Fruit fly (Drosophila melanogaster) whole organism, pupa: Measurements from ENCODE around the gene Pmm2.

Experiments used
- CG10348 ChIP-seq: fragments of 200-800 bp; sonication (Bioruptor generic); IDR thresholded peaks from 2 replicates; pipeline ENCODE4 v1.3.6; 2022; ENCODE audit warnings: missing biosample characterization, missing genetic modification characterization
- CG12605 ChIP-seq: fragments of 200-800 bp; sonication (Bioruptor generic); IDR thresholded peaks from 2 replicates; pipeline ENCODE4 v1.3.6; 2022; ENCODE audit warnings: missing biosample characterization, missing genetic modification characterization
- CG13204 ChIP-seq: fragments of 200-800 bp; sonication (Bioruptor generic); optimal IDR thresholded peaks from 2 replicates; lab custom pipeline; 2018; ENCODE audit warnings: missing biosample characterization, mild to moderate bottlenecking, missing genetic modification characterization, moderate library complexity
- CG14655 ChIP-seq: fragments of 200-800 bp; sonication (Bioruptor generic); optimal IDR thresholded peaks from 3 replicates; lab custom pipeline; 2017; ENCODE audit warnings: mild to moderate bottlenecking, missing biosample characterization, missing genetic modification reagents, missing genetic modification characterization
- CG15710 ChIP-seq: fragments of 200-800 bp; sonication (Bioruptor generic); optimal IDR thresholded peaks from 2 replicates; lab custom pipeline; 2018; ENCODE audit warnings: missing biosample characterization, mild to moderate bottlenecking, missing genetic modification characterization, moderate library complexity
- CG17806 ChIP-seq: fragments of 200-800 bp; sonication (Bioruptor generic); optimal IDR thresholded peaks from 2 replicates; lab custom pipeline; 2018; ENCODE audit warnings: missing biosample characterization, mild to moderate bottlenecking, missing genetic modification characterization, moderate library complexity
- CG32121 ChIP-seq: fragments of 200-800 bp; sonication (Bioruptor generic); IDR thresholded peaks from 2 replicates; pipeline ENCODE4 v1.3.6; 2022; ENCODE audit warnings: missing biosample characterization, missing genetic modification characterization
- CG34367 ChIP-seq: fragments of 200-800 bp; sonication (Bioruptor generic); optimal IDR thresholded peaks from 2 replicates; lab custom pipeline; 2018; ENCODE audit warnings: missing biosample characterization, mild to moderate bottlenecking, missing genetic modification characterization
- CG4496 ChIP-seq: fragments of 200-800 bp; sonication (Bioruptor generic); IDR thresholded peaks from 3 replicates; pipeline ENCODE4 v1.3.6; 2022; ENCODE audit warnings: missing biosample characterization, missing genetic modification characterization
- CG8159 ChIP-seq: fragments of 200-800 bp; sonication (Bioruptor generic); optimal IDR thresholded peaks from 3 replicates; lab custom pipeline; 2018; ENCODE audit warnings: missing biosample characterization, mild to moderate bottlenecking, missing genetic modification characterization, moderate library complexity
- CG8301 ChIP-seq: fragments of 200-800 bp; sonication (Bioruptor generic); optimal IDR thresholded peaks from 2 replicates; lab custom pipeline; 2018; ENCODE audit warnings: missing biosample characterization, mild to moderate bottlenecking, missing genetic modification characterization
- CG9948 ChIP-seq: fragments of 200-800 bp; sonication (Bioruptor generic); optimal IDR thresholded peaks from 2 replicates; lab custom pipeline; 2018; ENCODE audit warnings: missing biosample characterization, mild to moderate bottlenecking, missing genetic modification characterization, moderate library complexity
- D1 ChIP-seq: fragments of 200-800 bp; sonication (Bioruptor generic); optimal IDR thresholded peaks from 2 replicates; lab custom pipeline; 2018; ENCODE audit warnings: missing biosample characterization, mild to moderate bottlenecking, missing genetic modification characterization, moderate library complexity
- EcR ChIP-seq: fragments of 200-800 bp; sonication (Bioruptor generic); optimal IDR thresholded peaks from 3 replicates; lab custom pipeline; 2019; ENCODE audit warnings: missing biosample characterization, missing genetic modification characterization, mild to moderate bottlenecking, moderate library complexity, missing genetic modification reagents
- Ets98B ChIP-seq: fragments of 200-800 bp; sonication (Bioruptor generic); IDR thresholded peaks from 2 replicates; pipeline ENCODE4 v1.3.6; 2022; ENCODE audit warnings: missing biosample characterization, missing genetic modification characterization
- Pif1A ChIP-seq: fragments of 200-800 bp; sonication (Bioruptor generic); optimal IDR thresholded peaks from 3 replicates; lab custom pipeline; 2016; ENCODE audit warnings: missing biosample characterization, missing genetic modification characterization
- Pif1B ChIP-seq: fragments of 200-800 bp; sonication (Bioruptor generic); optimal IDR thresholded peaks from 3 replicates; lab custom pipeline; 2016; ENCODE audit warnings: missing biosample characterization, missing genetic modification characterization
- Snoo ChIP-seq: fragments of 200-800 bp; sonication (Bioruptor generic); optimal IDR thresholded peaks from 3 replicates; lab custom pipeline; 2017; ENCODE audit warnings: missing biosample characterization, mild to moderate bottlenecking, missing genetic modification characterization, inconsistent platforms
- fd96Ca ChIP-seq: fragments of 200-800 bp; sonication (Bioruptor generic); IDR thresholded peaks from 3 replicates; pipeline ENCODE4 v1.3.6; 2022; ENCODE audit warnings: missing biosample characterization, missing genetic modification characterization
- gl ChIP-seq: fragments of 200-800 bp; sonication (Bioruptor generic); optimal IDR thresholded peaks from 2 replicates; lab custom pipeline; 2018; ENCODE audit warnings: missing biosample characterization, mild to moderate bottlenecking, missing genetic modification characterization
- rn ChIP-seq: fragments of 200-800 bp; sonication (Bioruptor generic); IDR thresholded peaks from 2 replicates; pipeline ENCODE4 v1.3.6; 2022; ENCODE audit warnings: missing biosample characterization, missing genetic modification characterization

The Pmm2 gene

DNA sequence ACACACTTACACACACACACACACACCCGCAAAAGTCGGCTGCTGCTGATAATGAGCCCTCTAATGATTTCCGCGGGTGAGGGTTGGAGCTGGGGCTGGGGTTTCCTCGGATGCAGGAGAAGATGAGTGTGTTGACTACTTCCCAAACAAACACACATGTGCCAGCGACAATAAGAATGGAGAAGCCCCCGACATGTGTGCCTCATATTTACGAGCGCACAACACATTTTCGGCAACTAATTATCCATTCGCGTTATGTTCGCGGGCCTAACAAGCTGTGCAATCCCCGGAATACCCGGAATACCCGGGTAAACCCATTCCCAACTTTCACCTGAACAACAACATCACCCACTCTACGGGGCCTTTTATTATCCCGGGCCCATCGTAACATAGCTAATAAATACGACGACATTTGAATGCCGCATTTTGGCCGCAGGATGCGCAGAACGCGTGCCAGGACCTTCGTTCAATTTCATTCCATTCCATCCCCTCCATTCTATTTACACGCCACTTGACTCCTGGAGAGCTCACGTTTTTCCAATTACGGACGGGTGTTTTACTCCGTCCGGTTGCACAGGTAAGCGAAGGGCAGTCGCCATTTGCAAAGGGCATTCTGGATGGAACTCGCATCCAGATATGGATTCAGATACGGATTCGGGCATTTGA, 31.8 kb downstream of the Pmm2 start:
- no peak for TF ChIP-seq D1 (tag; lab: Kevin White, UChicago)
- TF ChIP-seq CG32121: no peak
- no peak for TF ChIP-seq CG8159 (tag; lab: Kevin White, UChicago)
- TF ChIP-seq CG17806 (tag; lab: Kevin White, UChicago): no peak

DNA sequence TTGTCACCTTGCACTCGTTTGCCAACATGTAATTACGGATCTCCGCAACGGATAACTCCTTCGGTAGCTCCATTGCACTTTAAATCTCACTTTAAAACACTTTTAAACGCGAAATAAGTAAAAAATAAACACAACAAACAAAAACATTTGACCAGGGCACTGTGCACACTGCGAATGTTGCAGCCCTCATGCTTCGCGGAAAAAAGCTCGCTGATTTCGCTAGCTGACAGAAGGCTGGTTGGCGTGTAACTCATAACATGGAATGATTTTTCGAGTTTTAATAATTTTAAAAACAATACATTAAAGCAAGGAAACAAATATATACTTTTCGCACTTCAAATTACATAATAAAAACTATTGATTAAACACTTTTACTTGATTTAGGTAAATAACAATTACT, 38.0 kb downstream of the Pmm2 start, which contains the start of gene sowah:
Gene sowah (minus strand): TSS at position 177 of the 400 bp plus-strand sequence.
- TF ChIP-seq CG34367 (tag; lab: Kevin White, UChicago) (peak; percentile 19), CG8159 (tag; lab: Kevin White, UChicago) (peak; percentile 35), CG15710 (tag; lab: Kevin White, UChicago) (peak; percentile 59), CG14655 (GFP tag; lab: Kevin White, UChicago) (peak; percentile 26), CG13204 (GFP tag; lab: Kevin White, UChicago) (no peak), CG17806 (tag; lab: Kevin White, UChicago) (peak; percentile 8), Snoo (tag; lab: Kevin White, UChicago) (peak; percentile 41), gl (tag; lab: Kevin White, UChicago) (no peak), CG32121 (no peak), D1 (tag; lab: Kevin White, UChicago) (peak; percentile 87), Pif1A (GFP tag; lab: Kevin White, UChicago) (peak; percentile 1)

DNA sequence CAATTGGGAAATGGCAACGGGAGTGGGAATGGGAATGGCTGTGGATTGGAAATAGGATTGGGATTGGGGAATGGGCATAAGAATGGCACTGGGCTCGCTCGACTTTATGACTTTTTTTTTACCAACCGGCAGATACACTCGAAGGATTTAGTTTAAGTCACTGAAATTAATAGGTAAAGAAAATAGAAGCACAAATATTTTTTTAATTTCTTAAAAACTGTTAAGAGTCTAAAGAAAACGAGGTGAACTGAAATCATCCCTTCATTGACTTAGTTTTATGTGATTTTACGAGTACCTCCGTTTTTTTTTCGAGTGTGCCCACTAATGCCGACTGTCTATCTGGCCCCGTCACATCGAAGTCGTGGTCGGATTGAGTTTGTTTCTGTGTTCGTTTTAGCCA, 40.5 kb downstream of the Pmm2 start:
- TF ChIP-seq CG12605 (no peak), CG8159 (tag; lab: Kevin White, UChicago) (peak; percentile 25), Pif1A (GFP tag; lab: Kevin White, UChicago) (peak; percentile 33), CG14655 (GFP tag; lab: Kevin White, UChicago) (peak; percentile 55), D1 (tag; lab: Kevin White, UChicago) (no peak), EcR (GFP tag; lab: Kevin White, UChicago) (no peak), CG17806 (tag; lab: Kevin White, UChicago) (peak; percentile 34), Pif1B (peak; percentile 13), CG9948 (tag; lab: Kevin White, UChicago) (peak; percentile 41), CG8301 (tag; lab: Kevin White, UChicago) (peak; percentile 45), CG4496 (GFP tag; lab: Robert Waterston, UW) (0 out of 3 replicates have a peak, but pooled peaks have one; percentile 21), Snoo (tag; lab: Kevin White, UChicago) (no peak), CG13204 (GFP tag; lab: Kevin White, UChicago) (no peak)
- TF ChIP-seq, all 21 proteins: peak for 8

DNA sequence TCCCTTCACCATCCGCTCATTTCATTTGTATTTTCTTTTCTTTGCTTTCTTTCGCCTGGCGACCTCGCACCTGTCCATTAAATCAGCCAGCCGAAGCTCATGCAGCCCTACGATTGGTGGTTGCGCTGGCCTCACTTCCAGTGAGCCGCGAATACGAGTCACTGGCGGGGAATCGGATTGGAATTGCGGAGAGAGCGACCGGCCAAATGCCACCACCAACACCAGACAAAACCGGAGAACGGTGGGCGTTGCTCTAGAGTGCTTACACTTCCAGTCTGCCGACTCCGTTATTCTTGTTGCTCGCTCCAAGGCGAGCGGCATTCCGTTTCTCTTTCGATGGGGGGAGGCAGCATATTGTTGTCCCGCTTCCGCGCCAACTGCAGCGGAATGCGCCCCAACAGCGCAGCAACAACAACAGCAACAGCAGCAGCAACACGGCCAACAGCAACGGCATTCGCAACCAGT, 45.9 kb downstream of the Pmm2 start, which contains the start of gene ara:
Gene ara (plus strand): TSS at position 461 of the 465 bp plus-strand sequence.
- TF ChIP-seq CG4496 (GFP tag; lab: Robert Waterston, UW) (peak; percentile 44; the same call in 2 of the 3 replicates), CG32121 (no peak; the same call in 1 of the 2 replicates), CG17806 (tag; lab: Kevin White, UChicago) (no peak), CG13204 (GFP tag; lab: Kevin White, UChicago) (peak; percentile 85)

DNA sequence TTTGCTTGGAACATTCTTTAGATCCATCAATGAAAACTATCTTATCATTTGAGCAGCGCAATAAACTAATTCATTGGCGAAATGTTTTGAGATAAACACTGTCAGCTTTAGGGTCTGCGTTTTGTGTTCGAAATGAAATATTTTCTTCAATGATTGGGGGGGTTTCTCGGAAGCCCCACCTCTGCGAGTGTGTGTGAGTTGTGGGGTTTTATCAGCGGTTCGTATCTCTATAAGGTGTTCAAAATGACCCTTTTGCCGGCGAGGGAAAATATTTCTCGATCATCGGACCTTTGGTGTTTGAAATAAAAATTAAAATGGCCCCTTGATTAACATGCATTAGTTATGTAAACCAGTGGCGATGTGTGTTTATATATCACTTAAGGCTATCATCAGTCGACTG, 50.6 kb downstream of the Pmm2 start:
- TF ChIP-seq Ets98B (GFP tag; lab: Robert Waterston, UW) (no peak), Pif1B (no peak), CG34367 (tag; lab: Kevin White, UChicago) (no peak), CG8301 (tag; lab: Kevin White, UChicago) (no peak), CG13204 (GFP tag; lab: Kevin White, UChicago) (no peak), CG15710 (tag; lab: Kevin White, UChicago) (no peak), gl (tag; lab: Kevin White, UChicago) (no peak), CG4496 (GFP tag; lab: Robert Waterston, UW) (no peak), fd96Ca (GFP tag; lab: Robert Waterston, UW) (no peak), CG9948 (tag; lab: Kevin White, UChicago) (no peak), Snoo (tag; lab: Kevin White, UChicago) (no peak), D1 (tag; lab: Kevin White, UChicago) (no peak), CG14655 (GFP tag; lab: Kevin White, UChicago) (no peak), CG32121 (no peak), Pif1A (GFP tag; lab: Kevin White, UChicago) (no peak), rn (GFP tag; lab: Robert Waterston, UW) (no peak), CG10348 (GFP tag; lab: Robert Waterston, UW) (no peak), CG8159 (tag; lab: Kevin White, UChicago) (no peak), CG17806 (tag; lab: Kevin White, UChicago) (no peak), CG12605 (no peak)
